Worm (Caenorhabditis elegans): ENCODE measurements around the gene fat-4.

DNA sequence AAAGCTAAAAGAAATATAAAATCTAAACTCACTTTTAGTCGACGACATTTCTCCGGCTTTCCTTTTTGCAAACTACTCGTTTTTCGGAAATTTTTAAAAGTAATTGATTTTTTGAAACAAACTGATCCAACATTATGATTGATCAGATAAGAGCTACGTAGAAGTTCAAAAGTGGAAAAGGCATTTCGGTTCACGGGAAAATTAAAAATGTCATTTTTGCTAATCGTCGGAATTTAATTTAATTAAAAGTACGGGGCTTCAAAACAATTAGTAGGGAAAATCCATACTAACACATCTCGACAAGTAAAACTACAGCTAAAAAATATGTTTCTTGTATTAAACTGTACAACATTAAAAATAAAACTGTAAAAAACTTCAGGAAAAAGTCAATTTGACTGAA, 50.4 kb downstream of the fat-4 start, which contains the start of gene K07F5.8:
- no peak for TF ChIP-seq med-1 (GFP tag; optimal IDR thresholded peaks at IDR 0.05; ENCODE audit: insufficient read depth)
- no peak for TF ChIP-seq T22C8.4 (GFP tag; IDR thresholded peaks at IDR 0.05)
- no peak for TF ChIP-seq tab-1 (GFP tag; IDR thresholded peaks at IDR 0.05)
- TF ChIP-seq ztf-29 (GFP tag; IDR thresholded peaks at IDR 0.05) = no peak
- TF ChIP-seq cog-1 (tag; optimal IDR thresholded peaks at IDR 0.05) = no peak
- no peak for TF ChIP-seq ref-1 (GFP tag; conservative IDR thresholded peaks at IDR 0.05)
- no peak for TF ChIP-seq ztf-23 (GFP tag; IDR thresholded peaks at IDR 0.05)
